Fruit fly (Drosophila melanogaster) whole organism, adult: ENCODE measurements around the gene CG5162.

ENCODE experiments used
- CG11617 ChIP-seq: fragments of 200-800 bp; sonication (Bioruptor generic); optimal IDR thresholded peaks from 2 replicates; lab custom pipeline; 2017; ENCODE audit warnings: mild to moderate bottlenecking, missing biosample characterization, missing genetic modification reagents, missing genetic modification characterization
- CG14711 ChIP-seq: fragments of 200-800 bp; sonication (Bioruptor generic); optimal IDR thresholded peaks from 2 replicates; lab custom pipeline; 2018; ENCODE audit warnings: missing biosample characterization, mild to moderate bottlenecking, missing genetic modification characterization, moderate library complexity
- CG33017 ChIP-seq: fragments of 200-800 bp; sonication (Bioruptor generic); optimal IDR thresholded peaks from 2 replicates; lab custom pipeline; 2018; ENCODE audit warnings: missing biosample characterization, mild to moderate bottlenecking, missing genetic modification characterization, moderate library complexity
- CG7045 ChIP-seq: fragments of 200-800 bp; sonication (Bioruptor generic); optimal IDR thresholded peaks from 2 replicates; lab custom pipeline; 2017; ENCODE audit warnings: missing biosample characterization, mild to moderate bottlenecking, missing genetic modification characterization
- CG7101 ChIP-seq: fragments of 200-800 bp; sonication (Bioruptor generic); optimal IDR thresholded peaks from 2 replicates; lab custom pipeline; 2018; ENCODE audit warnings: missing biosample characterization, mild to moderate bottlenecking, missing genetic modification characterization, moderate library complexity
- Hr96 ChIP-seq: fragments of 200-800 bp; sonication (Bioruptor generic); optimal IDR thresholded peaks from 2 replicates; lab custom pipeline; 2016; ENCODE audit warnings: missing biosample characterization, missing genetic modification characterization
- bab1 ChIP-seq: fragments of 200-800 bp; sonication (Bioruptor generic); optimal IDR thresholded peaks from 3 replicates; lab custom pipeline; 2019; ENCODE audit warnings: missing biosample characterization, mild to moderate bottlenecking, missing genetic modification characterization, moderate library complexity
- cnc ChIP-seq, 2 experiments: fragments of >200 bp; optimal IDR thresholded peaks; 2 replicates each; lab custom pipeline; 2017
- kay ChIP-seq: fragments of 200-800 bp; sonication (Bioruptor generic); peaks from one replicate; lab custom pipeline; 2016; ENCODE audit warnings: missing biosample characterization, missing genetic modification characterization, borderline replicate concordance
- ovo ChIP-seq: fragments of 200-800 bp; sonication (Bioruptor generic); optimal IDR thresholded peaks from 2 replicates; lab custom pipeline; 2016; ENCODE audit warnings: missing biosample characterization, missing genetic modification characterization
- pad ChIP-seq: fragments of 200-800 bp; sonication (Bioruptor generic); optimal IDR thresholded peaks from 3 replicates; lab custom pipeline; 2017; ENCODE audit warnings: missing biosample characterization, missing genetic modification characterization, mild to moderate bottlenecking, moderate library complexity, missing genetic modification reagents
- tj ChIP-seq: fragments of 200-800 bp; sonication (Bioruptor generic); optimal IDR thresholded peaks from 3 replicates; lab custom pipeline; 2017; ENCODE audit warnings: missing biosample characterization, mild to moderate bottlenecking, missing genetic modification characterization, moderate library complexity
- toe ChIP-seq: fragments of 200-800 bp; sonication (Bioruptor generic); optimal IDR thresholded peaks from 2 replicates; lab custom pipeline; 2016; ENCODE audit warnings: missing biosample characterization, missing genetic modification characterization

- TF ChIP-seq kay = no peak
- TF ChIP-seq ovo (GFP tag; lab: Kevin White, UChicago) = no peak
- no peak for TF ChIP-seq tj
- peak; percentile 0 for TF ChIP-seq pad (GFP tag; lab: Kevin White, UChicago)
- TF ChIP-seq CG7101 (tag; lab: Kevin White, UChicago) = peak; percentile 43
- no peak for TF ChIP-seq CG11617 (GFP tag; lab: Kevin White, UChicago)
- no peak for TF ChIP-seq CG33017 (tag; lab: Kevin White, UChicago)
- no peak for TF ChIP-seq CG7045 (GFP tag; lab: Kevin White, UChicago)
- no peak for TF ChIP-seq Hr96 (GFP tag; lab: Kevin White, UChicago)
- no peak for TF ChIP-seq cnc (optimal IDR thresholded peaks at IDR 0.05; lab: Kevin White, UChicago)
- peak; percentile 23 for TF ChIP-seq CG14711 (tag; lab: Kevin White, UChicago)
- TF ChIP-seq toe = no peak
- no peak for TF ChIP-seq bab1 (GFP tag; lab: Kevin White, UChicago)
Measured at dm6 chrX:17183486-17183885, 31.6 kb upstream of the CG5162 start.
